Worm (Caenorhabditis elegans): Measurements from ENCODE around the gene Y51H4A.938.

ce11 chrIV:16431929-16432328 is 49.1 kb upstream of the Y51H4A.938 start, which contains the start of gene dlc-3:
- TF ChIP-seq efl-1 (optimal IDR thresholded peaks at IDR 0.05) (no peak), efl-1 (GFP tag; optimal IDR thresholded peaks at IDR 0.05 in 1 of 2) (no peak), ets-5 (GFP tag; IDR thresholded peaks at IDR 0.05) (no peak), mdl-1 (tag; optimal IDR thresholded peaks at IDR 0.05) (no peak), egl-27 (tag; optimal IDR thresholded peaks at IDR 0.05) (no peak), elt-3 (tag; optimal IDR thresholded peaks at IDR 0.05) (no peak), unc-130 (tag; optimal IDR thresholded peaks at IDR 0.05) (no peak), C04F5.9 (tag; optimal IDR thresholded peaks at IDR 0.05) (no peak), pqm-1 (tag; optimal IDR thresholded peaks at IDR 0.05) (no peak), ztf-4 (tag; optimal IDR thresholded peaks at IDR 0.05) (no peak), dpl-1 (GFP tag; optimal IDR thresholded peaks at IDR 0.05) (no peak)
